Worm (Caenorhabditis elegans): Measurements from ENCODE around the gene ttr-37.

Gene ttr-37

ce11 chrX:1321044-1321443, 15.9 kb downstream of the ttr-37 start, which contains the start of gene pdk-1:
Gene pdk-1 (plus strand): TSS chrX:1321344.
- TF ChIP-seq lin-39 (tag; optimal IDR thresholded peaks at IDR 0.05) (no peak), ztf-4 (tag; optimal IDR thresholded peaks at IDR 0.05) (no peak), nhr-43 (tag; optimal IDR thresholded peaks at IDR 0.05; ENCODE audit: poor library complexity, severe bottlenecking) (no peak), pha-4 (tag; optimal IDR thresholded peaks at IDR 0.05) (no peak), sea-2 (GFP tag; optimal IDR thresholded peaks at IDR 0.05) (no peak), ceh-82 (tag; optimal IDR thresholded peaks at IDR 0.05) (no peak), ceh-9 (tag; optimal IDR thresholded peaks at IDR 0.05) (no peak), nhr-11 (tag; optimal IDR thresholded peaks at IDR 0.05) (no peak), nhr-12 (tag; optimal IDR thresholded peaks at IDR 0.05) (no peak), ceh-16 (tag; optimal IDR thresholded peaks at IDR 0.05) (no peak), nhr-28 (tag; optimal IDR thresholded peaks at IDR 0.05) (no peak), ZK546.5 (tag; optimal IDR thresholded peaks at IDR 0.05) (no peak), lsy-12 (tag; optimal IDR thresholded peaks at IDR 0.05) (no peak), fkh-10 (GFP tag; optimal IDR thresholded peaks at IDR 0.05) (no peak)

ce11 chrX:1319708-1320107, 17.3 kb downstream of the ttr-37 start:
- TF ChIP-seq ztf-4 (tag; optimal IDR thresholded peaks at IDR 0.05) (no peak), fkh-2 (tag; optimal IDR thresholded peaks at IDR 0.05) (no peak), fos-1 (tag; optimal IDR thresholded peaks at IDR 0.05) (no peak), nhr-28 (tag; optimal IDR thresholded peaks at IDR 0.05) (no peak), ZK546.5 (tag; optimal IDR thresholded peaks at IDR 0.05) (no peak), nhr-43 (tag; optimal IDR thresholded peaks at IDR 0.05; ENCODE audit: poor library complexity, severe bottlenecking) (no peak), tbx-2 (tag; optimal IDR thresholded peaks at IDR 0.05) (peak; percentile 16), pha-4 (tag; optimal IDR thresholded peaks at IDR 0.05) (peak; percentile 70), ztf-11 (tag; optimal IDR thresholded peaks at IDR 0.05) (no peak), ceh-28 (tag; optimal IDR thresholded peaks at IDR 0.05) (peak; percentile 66), nfya-1 (tag; optimal IDR thresholded peaks at IDR 0.05; ENCODE audit: insufficient read depth) (peak; percentile 59), jun-1 (tag; optimal IDR thresholded peaks at IDR 0.05) (no peak), lin-15B (tag; optimal IDR thresholded peaks at IDR 0.05) (no peak), nhr-12 (tag; optimal IDR thresholded peaks at IDR 0.05) (no peak), elt-1 (tag; optimal IDR thresholded peaks at IDR 0.05) (no peak), hmg-11 (tag; optimal IDR thresholded peaks at IDR 0.05) (peak; percentile 78), snpc-4 (tag; optimal IDR thresholded peaks at IDR 0.05) (peak; percentile 27), lin-39 (tag; optimal IDR thresholded peaks at IDR 0.05) (peak; percentile 73), nhr-23 (tag; optimal IDR thresholded peaks at IDR 0.05) (peak; percentile 38), egl-5 (tag; optimal IDR thresholded peaks at IDR 0.05) (peak; percentile 76), daf-12 (tag; optimal IDR thresholded peaks at IDR 0.05) (no peak), nhr-237 (tag; optimal IDR thresholded peaks at IDR 0.05) (no peak), lsy-12 (tag; optimal IDR thresholded peaks at IDR 0.05) (peak; percentile 19), ama-1 (optimal IDR thresholded peaks at IDR 0.05) (no peak), pqm-1 (tag; optimal IDR thresholded peaks at IDR 0.05) (peak; percentile 30), nhr-77 (tag; optimal IDR thresholded peaks at IDR 0.05) (no peak), sea-2 (GFP tag; optimal IDR thresholded peaks at IDR 0.05) (no peak), skn-1 (tag; optimal IDR thresholded peaks at IDR 0.05) (no peak), elt-3 (tag; optimal IDR thresholded peaks at IDR 0.05) (no peak), egl-27 (tag; optimal IDR thresholded peaks at IDR 0.05) (no peak), R02D3.7 (tag; optimal IDR thresholded peaks at IDR 0.05) (no peak), nhr-25 (tag; optimal IDR thresholded peaks at IDR 0.05) (no peak), zag-1 (tag; optimal IDR thresholded peaks at IDR 0.05) (no peak), nhr-11 (tag; optimal IDR thresholded peaks at IDR 0.05) (no peak), unc-39 (tag; optimal IDR thresholded peaks at IDR 0.05) (no peak), aly-2 (tag; optimal IDR thresholded peaks at IDR 0.05) (no peak), nhr-76 (tag; optimal IDR thresholded peaks at IDR 0.05) (no peak), mml-1 (tag; optimal IDR thresholded peaks at IDR 0.05) (no peak), ceh-82 (tag; optimal IDR thresholded peaks at IDR 0.05) (peak; percentile 1), eor-1 (tag; optimal IDR thresholded peaks at IDR 0.05) (no peak), unc-62 (GFP tag; optimal IDR thresholded peaks at IDR 0.05) (no peak), nhr-67 (tag; optimal IDR thresholded peaks at IDR 0.05) (no peak), fkh-10 (GFP tag; optimal IDR thresholded peaks at IDR 0.05) (no peak), ceh-16 (tag; optimal IDR thresholded peaks at IDR 0.05) (no peak), elt-2 (tag; optimal IDR thresholded peaks at IDR 0.05) (peak; percentile 83), mdl-1 (tag; optimal IDR thresholded peaks at IDR 0.05) (peak; percentile 58), ceh-9 (tag; optimal IDR thresholded peaks at IDR 0.05) (no peak)
